Worm (Caenorhabditis elegans): ENCODE results near the gene F46B6.4.

F46B6.4 gene

ce11 chrV:9786721-9787131, 7.4 kb upstream of the F46B6.4 start, which contains the start of gene F46B6.6 (continued):
- TF ChIP-seq lin-54 (GFP tag; optimal IDR thresholded peaks at IDR 0.05) (peak; percentile 21), B0019.2 (GFP tag; conservative IDR thresholded peaks at IDR 0.05) (no peak), xnd-1 (tag; optimal IDR thresholded peaks at IDR 0.05) (no peak), ZK185.1 (tag; optimal IDR thresholded peaks at IDR 0.05; ENCODE audit: poor library complexity, severe bottlenecking) (no peak), egrh-3 (GFP tag; IDR thresholded peaks at IDR 0.05) (no peak), hmg-20 (GFP tag; IDR thresholded peaks at IDR 0.05) (no peak), die-1 (tag; optimal IDR thresholded peaks at IDR 0.05) (peak; percentile 15), ets-4 (GFP tag; optimal IDR thresholded peaks at IDR 0.05) (no peak), tbp1 (GFP tag; optimal IDR thresholded peaks at IDR 0.05) (peak; percentile 14), F57C9.4 (tag; optimal IDR thresholded peaks at IDR 0.05) (no peak), ceh-40 (GFP tag; IDR thresholded peaks at IDR 0.05) (no peak), C06A6.2 (GFP tag; conservative IDR thresholded peaks at IDR 0.05) (0 out of 2 replicates have a peak, but pooled peaks have one; percentile 10), ztf-26 (tag; optimal IDR thresholded peaks at IDR 0.05) (no peak), egl-44 (GFP tag; IDR thresholded peaks at IDR 0.05) (no peak), lsy-27 (tag; optimal IDR thresholded peaks at IDR 0.05; ENCODE audit: borderline replicate concordance, insufficient read depth) (no peak), akir-1 (GFP tag; optimal IDR thresholded peaks at IDR 0.05) (no peak), lin-35 (GFP tag; optimal IDR thresholded peaks at IDR 0.05) (peak in 1 of 3 experiments; percentile 24), sea-2 (GFP tag; IDR thresholded peaks at IDR 0.05) (no peak), let-607 (tag; optimal IDR thresholded peaks at IDR 0.05) (peak in 1 of 2 experiments; percentile 41), him-1 (tag; optimal IDR thresholded peaks at IDR 0.05) (no peak), T26A5.8 (tag; optimal IDR thresholded peaks at IDR 0.05) (no peak), dox-1 (GFP tag; IDR thresholded peaks at IDR 0.05) (no peak), C17E4.6 (GFP tag; IDR thresholded peaks at IDR 0.05) (no peak), F55B11.4 (tag; optimal IDR thresholded peaks at IDR 0.05; ENCODE audit: borderline replicate concordance, insufficient read depth) (no peak), athp-1 (tag; optimal IDR thresholded peaks at IDR 0.05) (peak; percentile 62), F57A8.1 (GFP tag; optimal IDR thresholded peaks at IDR 0.05) (no peak), T07F8.4 (tag; optimal IDR thresholded peaks at IDR 0.05) (no peak), pbrm-1 (GFP tag; IDR thresholded peaks at IDR 0.05) (0 out of 2 replicates have a peak, but pooled peaks have one; percentile 19), mel-28 (tag; optimal IDR thresholded peaks at IDR 0.05; ENCODE audit: borderline replicate concordance) (no peak), hlh-12 (tag; optimal IDR thresholded peaks at IDR 0.05) (no peak), nhr-120 (GFP tag; IDR thresholded peaks at IDR 0.05) (no peak), F52B5.7 (tag; optimal IDR thresholded peaks at IDR 0.05) (peak; percentile 53), K12H6.12 (tag; optimal IDR thresholded peaks at IDR 0.05) (no peak), let-526 (GFP tag; IDR thresholded peaks at IDR 0.05) (no peak), ceh-79 (tag; optimal IDR thresholded peaks at IDR 0.05) (no peak), cebp-2 (GFP tag; IDR thresholded peaks at IDR 0.05) (no peak), F37B4.10 (GFP tag; IDR thresholded peaks at IDR 0.05) (no peak), pha-4 (tag; optimal IDR thresholded peaks at IDR 0.05) (no peak), D2030.7 (GFP tag; IDR thresholded peaks at IDR 0.05) (no peak), madf-8 (GFP tag; conservative IDR thresholded peaks at IDR 0.05) (no peak; the same call in 1 of the 2 replicates), ztf-22 (GFP tag; optimal IDR thresholded peaks at IDR 0.05) (no peak), snpc-4 (GFP tag; optimal IDR thresholded peaks at IDR 0.05) (peak; percentile 33), snpc-4 (tag; optimal IDR thresholded peaks at IDR 0.05) (no peak), tlf-1 (GFP tag; optimal IDR thresholded peaks at IDR 0.05) (peak; percentile 12), attf-3 (GFP tag; conservative IDR thresholded peaks at IDR 0.05) (no peak), snpc-1.3 (tag; optimal IDR thresholded peaks at IDR 0.05; ENCODE audit: insufficient read depth) (no peak), snpc-1.1 (tag; optimal IDR thresholded peaks at IDR 0.05; ENCODE audit: insufficient read depth) (peak; percentile 11), ztf-25 (GFP tag; IDR thresholded peaks at IDR 0.05) (no peak)
